Worm (Caenorhabditis elegans) whole organism, L4 larva: ENCODE results near the gene clec-262.

Experiments used
- ama-1 ChIP-seq: fragments of 150-350 bp; optimal IDR thresholded peaks from 2 replicates; lab custom pipeline; 2014; ENCODE audit warnings: inconsistent platforms, mixed read lengths
- ceh-62 ChIP-seq: sonication (generic microtip); optimal IDR thresholded peaks from 2 replicates; lab custom pipeline; 2017; ENCODE audit warnings: missing biosample characterization, missing genetic modification characterization
- ces-1 ChIP-seq: fragments of 150-350 bp; sonication (generic microtip); optimal IDR thresholded peaks from 4 replicates; lab custom pipeline; 2014; ENCODE audit warnings: missing biosample characterization, missing genetic modification reagents, missing genetic modification characterization
- egl-27 ChIP-seq: sonication (generic microtip); optimal IDR thresholded peaks from 3 replicates; lab custom pipeline; 2017; ENCODE audit warnings: missing biosample characterization, missing genetic modification reagents, missing genetic modification characterization
- lsy-2 ChIP-seq, 2 experiments: fragments of 150-350 bp in 1 of 2; sonication (generic microtip) in 1 of 2; optimal IDR thresholded peaks; 2 replicates each; lab custom pipeline; 2014 to 2017; ENCODE audit warnings: missing biosample characterization in 2 of 2, missing genetic modification characterization in 2 of 2
- skn-1 ChIP-seq: fragments of 150-350 bp; optimal IDR thresholded peaks from 2 replicates; lab custom pipeline; 2014; ENCODE audit warnings: missing biosample characterization, missing genetic modification characterization
- zag-1 ChIP-seq: fragments of 150-350 bp; optimal IDR thresholded peaks from 2 replicates; lab custom pipeline; 2014; ENCODE audit warnings: missing biosample characterization, missing genetic modification characterization
- zip-2 ChIP-seq: fragments of 150-350 bp; optimal IDR thresholded peaks from 2 replicates; lab custom pipeline; 2014; ENCODE audit warnings: missing biosample characterization, missing genetic modification characterization

ce11 chrV:20297650-20298049, 14.0 kb upstream of the clec-262 start, which contains the start of gene ZC15.5:
- TF ChIP-seq zip-2 (tag; lab: Kevin White, UChicago) (no peak), lsy-2 (tag; optimal IDR thresholded peaks at IDR 0.05; lab: Kevin White, UChicago) (no peak), ceh-62 (no peak), zag-1 (tag; lab: Kevin White, UChicago) (no peak), ces-1 (GFP tag; lab: Kevin White, UChicago) (no peak), egl-27 (tag; lab: Kevin White, UChicago) (no peak), ama-1 (lab: Kevin White, UChicago) (no peak), skn-1 (tag; lab: Kevin White, UChicago) (no peak)
